Worm (Caenorhabditis elegans): ENCODE measurements around the gene gar-2.
A peak's percentile ranks its signal among the peaks of the same experiment; 100 is the strongest.

ce11 chrIII:6303114-6303647, 6.0 kb upstream of the gar-2 start, which contains the start of gene F47D12.9:
- TF ChIP-seq him-1 (tag; optimal IDR thresholded peaks at IDR 0.05) (peak; percentile 45), dao-5 (tag; optimal IDR thresholded peaks at IDR 0.05) (no peak)
